Worm (Caenorhabditis elegans): ENCODE results near the gene tat-6.

DNA sequence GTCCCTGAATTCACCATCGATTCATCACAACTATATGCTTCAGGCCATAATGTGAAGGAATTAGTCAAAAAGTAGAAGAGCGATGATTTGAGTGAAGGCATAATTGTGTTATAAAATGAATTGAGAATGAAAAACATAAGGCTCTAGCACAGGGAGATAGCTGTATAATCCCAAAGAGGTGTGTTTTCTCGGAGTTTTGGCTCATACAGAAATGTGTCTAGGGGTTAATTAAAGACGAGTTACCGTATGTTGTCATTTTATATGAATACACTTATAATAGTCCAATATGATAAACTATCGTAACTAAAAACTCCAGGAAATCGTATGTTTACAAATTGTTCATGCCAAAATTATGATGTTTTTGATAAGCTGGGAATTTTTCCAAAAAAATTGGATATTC, 48.1 kb upstream of the tat-6 start, which contains the start of gene srt-5:
- TF ChIP-seq blmp-1 (tag; optimal IDR thresholded peaks at IDR 0.05; ENCODE audit: insufficient read depth) (no peak), lin-39 (tag; optimal IDR thresholded peaks at IDR 0.05) (no peak), unc-62 (GFP tag; optimal IDR thresholded peaks at IDR 0.05) (no peak)

Data from whole organism, L2 larva.